Fruit fly (Drosophila melanogaster) whole organism, adult: ENCODE measurements around the gene CG15602.

ENCODE experiments used
- CG11617 ChIP-seq: fragments of 200-800 bp; sonication (Bioruptor generic); optimal IDR thresholded peaks from 2 replicates; lab custom pipeline; 2017; ENCODE audit warnings: mild to moderate bottlenecking, missing biosample characterization, missing genetic modification reagents, missing genetic modification characterization
- CG12768 ChIP-seq: fragments of 200-800 bp; sonication (Bioruptor generic); optimal IDR thresholded peaks from 2 replicates; lab custom pipeline; 2017; ENCODE audit warnings: missing biosample characterization, missing genetic modification characterization, mild to moderate bottlenecking, moderate library complexity, missing genetic modification reagents
- CG14711 ChIP-seq: fragments of 200-800 bp; sonication (Bioruptor generic); optimal IDR thresholded peaks from 2 replicates; lab custom pipeline; 2018; ENCODE audit warnings: missing biosample characterization, mild to moderate bottlenecking, missing genetic modification characterization, moderate library complexity
- CG1620 ChIP-seq: fragments of 200-800 bp; sonication (Bioruptor generic); optimal IDR thresholded peaks from 2 replicates; lab custom pipeline; 2016; ENCODE audit warnings: missing biosample characterization, missing genetic modification characterization
- CG33017 ChIP-seq: fragments of 200-800 bp; sonication (Bioruptor generic); optimal IDR thresholded peaks from 2 replicates; lab custom pipeline; 2018; ENCODE audit warnings: missing biosample characterization, mild to moderate bottlenecking, missing genetic modification characterization, moderate library complexity
- CG5204 ChIP-seq: fragments of 200-800 bp; sonication (Bioruptor generic); optimal IDR thresholded peaks from 2 replicates; lab custom pipeline; 2016; ENCODE audit warnings: missing biosample characterization, missing genetic modification characterization
- CG7045 ChIP-seq: fragments of 200-800 bp; sonication (Bioruptor generic); optimal IDR thresholded peaks from 2 replicates; lab custom pipeline; 2017; ENCODE audit warnings: missing biosample characterization, mild to moderate bottlenecking, missing genetic modification characterization
- CG7101 ChIP-seq: fragments of 200-800 bp; sonication (Bioruptor generic); optimal IDR thresholded peaks from 2 replicates; lab custom pipeline; 2018; ENCODE audit warnings: missing biosample characterization, mild to moderate bottlenecking, missing genetic modification characterization, moderate library complexity
- Clk ChIP-seq: fragments of 200-800 bp; sonication (Bioruptor generic); optimal IDR thresholded peaks from 2 replicates; lab custom pipeline; 2017; ENCODE audit warnings: missing biosample characterization, missing genetic modification characterization
- Crg-1 ChIP-seq: fragments of 200-800 bp; sonication (Bioruptor generic); optimal IDR thresholded peaks from 2 replicates; lab custom pipeline; 2016; ENCODE audit warnings: missing biosample characterization, missing genetic modification characterization
- Hr96 ChIP-seq: fragments of 200-800 bp; sonication (Bioruptor generic); optimal IDR thresholded peaks from 2 replicates; lab custom pipeline; 2016; ENCODE audit warnings: missing biosample characterization, missing genetic modification characterization
- Mnt ChIP-seq: fragments of 200-800 bp; sonication (Bioruptor generic); optimal IDR thresholded peaks from 2 replicates; lab custom pipeline; 2016; ENCODE audit warnings: missing biosample characterization, mild to moderate bottlenecking, missing genetic modification characterization
- bab1 ChIP-seq: fragments of 200-800 bp; sonication (Bioruptor generic); optimal IDR thresholded peaks from 3 replicates; lab custom pipeline; 2019; ENCODE audit warnings: missing biosample characterization, mild to moderate bottlenecking, missing genetic modification characterization, moderate library complexity
- cic ChIP-seq: fragments of 200-800 bp; sonication (Bioruptor generic); optimal IDR thresholded peaks from 2 replicates; lab custom pipeline; 2017; ENCODE audit warnings: missing biosample characterization, mild to moderate bottlenecking, missing genetic modification characterization, moderate library complexity
- cnc ChIP-seq, 2 experiments: fragments of >200 bp; optimal IDR thresholded peaks; 2 replicates each; lab custom pipeline; 2017
- kay ChIP-seq: fragments of 200-800 bp; sonication (Bioruptor generic); peaks from one replicate; lab custom pipeline; 2016; ENCODE audit warnings: missing biosample characterization, missing genetic modification characterization, borderline replicate concordance
- ovo ChIP-seq: fragments of 200-800 bp; sonication (Bioruptor generic); optimal IDR thresholded peaks from 2 replicates; lab custom pipeline; 2016; ENCODE audit warnings: missing biosample characterization, missing genetic modification characterization
- pad ChIP-seq: fragments of 200-800 bp; sonication (Bioruptor generic); optimal IDR thresholded peaks from 3 replicates; lab custom pipeline; 2017; ENCODE audit warnings: missing biosample characterization, missing genetic modification characterization, mild to moderate bottlenecking, moderate library complexity, missing genetic modification reagents
- tj ChIP-seq: fragments of 200-800 bp; sonication (Bioruptor generic); optimal IDR thresholded peaks from 3 replicates; lab custom pipeline; 2017; ENCODE audit warnings: missing biosample characterization, mild to moderate bottlenecking, missing genetic modification characterization, moderate library complexity
- toe ChIP-seq: fragments of 200-800 bp; sonication (Bioruptor generic); optimal IDR thresholded peaks from 2 replicates; lab custom pipeline; 2016; ENCODE audit warnings: missing biosample characterization, missing genetic modification characterization

The CG15602 gene

DNA sequence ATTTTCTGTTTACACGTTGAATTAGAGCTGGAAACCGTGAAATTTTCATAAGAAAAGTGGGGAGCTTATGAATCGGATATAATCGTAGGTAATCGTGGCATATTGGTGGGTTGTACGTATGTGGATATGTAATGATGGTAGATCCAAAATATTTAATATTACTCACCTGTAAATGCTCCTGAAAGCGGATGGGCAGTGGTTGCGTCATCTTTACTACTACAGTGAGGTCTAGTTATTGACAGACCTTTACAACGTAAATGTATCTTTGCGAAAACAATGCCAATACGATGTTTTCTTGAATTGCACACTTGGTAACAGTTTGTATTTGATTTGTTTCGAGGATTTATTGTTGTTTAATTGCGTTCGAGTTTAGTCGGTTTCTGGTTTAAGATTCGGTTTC, 34.7 kb downstream of the CG15602 start:
- TF ChIP-seq CG7101 (tag; lab: Kevin White, UChicago) (no peak), Mnt (GFP tag; lab: Kevin White, UChicago) (no peak)

DNA sequence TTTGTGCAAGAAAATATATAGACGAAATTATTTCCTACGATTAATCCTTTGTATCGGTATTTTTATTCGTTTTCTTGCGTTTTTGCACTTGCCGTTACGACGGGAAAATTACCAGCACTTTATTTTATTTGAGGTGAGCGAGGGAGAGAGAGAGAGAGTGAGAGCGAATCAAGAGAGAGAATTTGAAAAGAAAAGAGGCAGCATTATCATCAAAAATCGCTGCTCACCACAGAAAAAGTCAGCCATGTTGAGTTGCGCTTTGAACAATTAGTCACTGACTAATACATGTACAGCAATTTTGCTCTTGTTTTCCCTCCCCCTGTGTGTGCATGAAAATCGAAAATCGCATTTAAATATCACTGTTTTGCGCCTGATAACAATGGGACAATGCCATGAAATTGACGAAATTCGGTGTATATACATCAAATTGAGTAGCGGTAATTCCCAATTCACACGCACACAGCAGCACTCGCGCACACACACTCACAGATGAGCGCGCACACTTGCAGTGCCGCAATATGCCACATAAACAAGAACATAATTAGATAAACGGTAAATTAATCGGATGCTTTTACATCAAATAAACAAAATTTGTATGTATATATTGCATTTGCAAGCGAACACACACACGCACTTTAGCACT, 35.5 kb downstream of the CG15602 start:
- no peak for TF ChIP-seq cic (GFP tag; lab: Kevin White, UChicago)
- peak; percentile 38 for TF ChIP-seq CG11617 (GFP tag; lab: Kevin White, UChicago)
- TF ChIP-seq kay (GFP tag; lab: Kevin White, UChicago): peak; percentile 96
- TF ChIP-seq pad (GFP tag; lab: Kevin White, UChicago): peak; percentile 74
- peak; percentile 29 for TF ChIP-seq ovo (GFP tag; lab: Kevin White, UChicago)
- peak; percentile 80 for TF ChIP-seq tj
- TF ChIP-seq CG5204 (GFP tag; lab: Kevin White, UChicago): no peak
- peak; percentile 43 for TF ChIP-seq Mnt (GFP tag; lab: Kevin White, UChicago)

DNA sequence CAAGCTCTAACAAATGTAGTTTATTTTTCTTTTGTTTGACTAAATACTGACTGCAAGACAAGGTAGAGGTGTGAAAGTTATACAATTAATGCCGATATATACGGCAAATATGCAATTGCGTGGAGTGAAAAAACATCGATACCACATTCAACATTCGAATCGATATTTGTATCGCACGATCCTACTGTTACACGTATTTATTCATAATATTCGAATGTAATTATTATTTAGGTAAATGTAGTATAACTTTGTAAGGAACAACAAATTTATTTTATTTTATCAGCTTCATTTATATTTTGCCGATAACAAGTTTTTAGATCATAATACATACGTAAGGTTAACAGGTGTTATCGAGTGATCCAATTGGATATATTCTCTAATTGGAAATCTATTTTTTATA, 36.2 kb downstream of the CG15602 start, which contains the start of gene Chc:
Chc (minus strand) TSS at position 98 of the 400 bp plus-strand sequence.
- TF ChIP-seq kay (GFP tag; lab: Kevin White, UChicago) (no peak), bab1 (GFP tag; lab: Kevin White, UChicago) (peak; percentile 52), tj (no peak), CG1620 (GFP tag; lab: Kevin White, UChicago) (peak; percentile 59), Mnt (GFP tag; lab: Kevin White, UChicago) (peak; percentile 24), ovo (GFP tag; lab: Kevin White, UChicago) (no peak), Clk (GFP tag; lab: Kevin White, UChicago) (no peak), cic (GFP tag; lab: Kevin White, UChicago) (no peak), CG7101 (tag; lab: Kevin White, UChicago) (peak; percentile 26), CG33017 (no peak), toe (GFP tag; lab: Kevin White, UChicago) (peak; percentile 2), Hr96 (GFP tag; lab: Kevin White, UChicago) (no peak), Crg-1 (no peak), CG12768 (no peak), pad (GFP tag; lab: Kevin White, UChicago) (no peak), CG11617 (GFP tag; lab: Kevin White, UChicago) (no peak), cnc (optimal IDR thresholded peaks at IDR 0.05; lab: Kevin White, UChicago) (no peak), CG14711 (tag; lab: Kevin White, UChicago) (peak; percentile 10), CG5204 (GFP tag; lab: Kevin White, UChicago) (no peak), CG7045 (GFP tag; lab: Kevin White, UChicago) (no peak)

DNA sequence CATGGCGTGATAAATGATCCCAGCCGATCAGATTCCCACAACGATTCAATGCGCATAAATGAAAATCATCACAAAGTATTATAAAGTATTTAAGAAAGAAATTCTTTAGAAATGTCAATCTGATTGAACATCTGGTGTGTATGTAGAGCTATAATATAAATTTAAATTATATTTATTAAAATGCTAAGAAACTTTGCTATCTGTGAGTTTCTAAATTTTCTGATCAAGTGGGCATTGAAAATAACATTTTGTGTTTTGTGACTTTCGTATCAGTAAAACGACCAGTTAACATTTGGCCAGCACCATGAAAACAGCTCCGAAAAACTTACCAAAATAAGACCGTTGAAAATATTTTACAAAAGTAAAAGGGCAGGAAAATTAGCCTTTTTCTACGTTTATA, 38.3 kb downstream of the CG15602 start, which contains the start of gene CG8565:
CG8565 (plus strand) TSS at position 301 of the 400 bp plus-strand sequence.
- TF ChIP-seq CG11617 (GFP tag; lab: Kevin White, UChicago) (no peak), bab1 (GFP tag; lab: Kevin White, UChicago) (no peak), CG7101 (tag; lab: Kevin White, UChicago) (no peak), CG14711 (tag; lab: Kevin White, UChicago) (no peak), CG12768 (no peak), CG1620 (GFP tag; lab: Kevin White, UChicago) (no peak)

DNA sequence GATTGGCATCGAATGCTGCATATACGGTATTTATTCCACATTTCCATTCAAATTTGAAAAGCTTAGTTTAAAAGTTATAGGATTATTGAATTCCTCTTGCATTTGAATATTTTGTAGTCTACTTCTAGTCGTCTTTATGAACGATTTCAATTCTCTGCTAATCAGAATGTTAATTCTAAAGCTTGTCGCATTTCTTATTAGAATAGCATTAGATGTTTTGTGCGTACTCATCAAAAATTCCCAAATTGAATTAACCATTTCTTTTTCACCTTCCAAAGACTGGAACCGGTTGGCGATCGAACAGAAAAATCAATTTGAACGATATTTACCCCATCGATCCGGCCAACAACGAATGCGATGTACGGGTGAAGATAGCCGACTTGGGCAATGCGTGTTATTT, 40.8 kb downstream of the CG15602 start:
- no peak for TF ChIP-seq toe (GFP tag; lab: Kevin White, UChicago)
- no peak for TF ChIP-seq CG1620 (GFP tag; lab: Kevin White, UChicago)
- no peak for TF ChIP-seq cnc (optimal IDR thresholded peaks at IDR 0.05; lab: Kevin White, UChicago)
- TF ChIP-seq Mnt (GFP tag; lab: Kevin White, UChicago): no peak
- no peak for TF ChIP-seq bab1 (GFP tag; lab: Kevin White, UChicago)
- no peak for TF ChIP-seq CG14711 (tag; lab: Kevin White, UChicago)
- no peak for TF ChIP-seq cic (GFP tag; lab: Kevin White, UChicago)
- TF ChIP-seq CG7101 (tag; lab: Kevin White, UChicago): no peak
- TF ChIP-seq CG5204 (GFP tag; lab: Kevin White, UChicago): no peak
- no peak for TF ChIP-seq Crg-1
- TF ChIP-seq Clk (GFP tag; lab: Kevin White, UChicago): no peak
- TF ChIP-seq CG12768: no peak
- no peak for TF ChIP-seq CG7045 (GFP tag; lab: Kevin White, UChicago)
- no peak for TF ChIP-seq ovo (GFP tag; lab: Kevin White, UChicago)
- TF ChIP-seq pad (GFP tag; lab: Kevin White, UChicago): no peak
- no peak for TF ChIP-seq tj
- TF ChIP-seq CG33017: no peak
- TF ChIP-seq Hr96 (GFP tag; lab: Kevin White, UChicago): no peak
- TF ChIP-seq CG11617 (GFP tag; lab: Kevin White, UChicago): no peak
- TF ChIP-seq kay (GFP tag; lab: Kevin White, UChicago): no peak

DNA sequence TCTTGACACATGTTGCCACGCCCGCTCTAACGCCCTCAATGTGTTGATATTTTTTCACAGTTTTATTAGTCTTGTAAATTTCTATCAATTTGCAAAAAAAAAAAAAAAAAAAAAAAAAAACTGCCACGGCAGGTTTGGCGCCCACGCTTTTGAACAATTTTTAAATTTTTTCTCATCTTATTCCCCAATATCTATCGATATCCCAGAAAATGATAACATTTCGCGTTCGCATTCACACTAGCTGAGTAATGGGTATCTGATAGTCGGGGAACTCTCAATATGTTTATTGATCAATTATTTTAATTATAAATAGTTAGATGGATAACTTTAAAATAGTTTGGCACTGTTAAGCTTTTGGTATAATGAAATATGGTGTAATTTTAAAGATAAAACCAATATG, 42.1 kb downstream of the CG15602 start:
- TF ChIP-seq CG12768 (no peak), Crg-1 (no peak), pad (GFP tag; lab: Kevin White, UChicago) (no peak), CG7045 (GFP tag; lab: Kevin White, UChicago) (no peak), CG5204 (GFP tag; lab: Kevin White, UChicago) (no peak), Mnt (GFP tag; lab: Kevin White, UChicago) (no peak), Clk (GFP tag; lab: Kevin White, UChicago) (no peak), CG33017 (no peak), bab1 (GFP tag; lab: Kevin White, UChicago) (no peak), toe (GFP tag; lab: Kevin White, UChicago) (no peak), cic (GFP tag; lab: Kevin White, UChicago) (no peak)
